Worm (Caenorhabditis elegans) whole organism, late embryonic: ENCODE data around the gene fmo-5.

Experiments
- C38D4.7 ChIP-seq: fragments of 200-800 bp; sonication (Bioruptor generic); optimal IDR thresholded peaks from 2 replicates; lab custom pipeline; 2018; ENCODE audit warnings: mild to moderate bottlenecking, missing genetic modification characterization, moderate library complexity, missing compliant biosample characterization
- F13H6.1 ChIP-seq: sonication (generic microtip); optimal IDR thresholded peaks from 2 replicates; lab custom pipeline; 2016; ENCODE audit warnings: missing genetic modification characterization, missing compliant biosample characterization
- ama-1 ChIP-seq: fragments of 150-350 bp; optimal IDR thresholded peaks from 2 replicates; lab custom pipeline; 2014
- ceh-14 ChIP-seq: sonication (generic microtip); optimal IDR thresholded peaks from 2 replicates; lab custom pipeline; 2016; ENCODE audit warnings: missing genotype, missing genetic modification characterization, missing compliant biosample characterization
- ceh-18 ChIP-seq: sonication (generic microtip); optimal IDR thresholded peaks from 2 replicates; lab custom pipeline; 2016; ENCODE audit warnings: missing genetic modification characterization, missing compliant biosample characterization
- ceh-24 ChIP-seq: sonication (generic microtip); optimal IDR thresholded peaks from 2 replicates; lab custom pipeline; 2016; ENCODE audit warnings: mild to moderate bottlenecking, missing genetic modification characterization, missing compliant biosample characterization
- ceh-31 ChIP-seq: sonication (generic microtip); optimal IDR thresholded peaks from 2 replicates; lab custom pipeline; 2016; ENCODE audit warnings: missing genetic modification characterization, missing compliant biosample characterization
- ceh-34 ChIP-seq: sonication (generic microtip); optimal IDR thresholded peaks from 2 replicates; lab custom pipeline; 2016; ENCODE audit warnings: mild to moderate bottlenecking, missing genetic modification characterization, missing compliant biosample characterization
- ceh-45 ChIP-seq: fragments of 200-800 bp; sonication (Bioruptor generic); IDR thresholded peaks from 2 replicates; pipeline ENCODE4 v1.3.6; 2022; ENCODE audit warnings: missing genetic modification reagents, missing genetic modification characterization, missing compliant biosample characterization
- che-1 ChIP-seq: sonication (generic microtip); optimal IDR thresholded peaks from 2 replicates; lab custom pipeline; 2016; ENCODE audit warnings: mild to moderate bottlenecking, missing genetic modification characterization, missing compliant biosample characterization
- dmd-4 ChIP-seq: sonication (generic microtip); optimal IDR thresholded peaks from 2 replicates; lab custom pipeline; 2016; ENCODE audit warnings: borderline replicate concordance, missing genetic modification characterization, missing compliant biosample characterization
- elt-2 ChIP-seq: sonication (generic microtip); optimal IDR thresholded peaks from 2 replicates; lab custom pipeline; 2016; ENCODE audit warnings: missing genetic modification reagents, missing genetic modification characterization, missing compliant biosample characterization
- eyg-1 ChIP-seq: sonication (generic microtip); optimal IDR thresholded peaks from 2 replicates; lab custom pipeline; 2016; ENCODE audit warnings: missing genotype, missing genetic modification characterization, missing compliant biosample characterization
- fax-1 ChIP-seq: sonication (generic microtip); optimal IDR thresholded peaks from 2 replicates; lab custom pipeline; 2016; ENCODE audit warnings: missing genotype, missing genetic modification characterization, missing compliant biosample characterization
- fkh-10 ChIP-seq: fragments of 150-350 bp; optimal IDR thresholded peaks from 2 replicates; lab custom pipeline; 2014; ENCODE audit warnings: missing biosample characterization, missing genetic modification reagents, missing genetic modification characterization
- hlh-13 ChIP-seq: fragments of 200-800 bp; sonication (Bioruptor generic); optimal IDR thresholded peaks from 2 replicates; lab custom pipeline; 2018; ENCODE audit warnings: mild to moderate bottlenecking, missing genetic modification characterization, missing compliant biosample characterization
- hlh-15 ChIP-seq: sonication (generic microtip); optimal IDR thresholded peaks from 2 replicates; lab custom pipeline; 2016; ENCODE audit warnings: missing genetic modification characterization, missing compliant biosample characterization
- hlh-30 ChIP-seq: sonication (generic microtip); optimal IDR thresholded peaks from 2 replicates; lab custom pipeline; 2017; ENCODE audit warnings: antibody characterized with exemption, missing genetic modification characterization, missing compliant biosample characterization; ENCODE audit not compliant: insufficient read depth
- hlh-8 ChIP-seq: sonication (generic microtip); optimal IDR thresholded peaks from 2 replicates; lab custom pipeline; 2016; ENCODE audit warnings: missing genotype, missing genetic modification characterization, missing compliant biosample characterization
- lin-11 ChIP-seq: fragments of 200-800 bp; sonication (Bioruptor generic); optimal IDR thresholded peaks from 2 replicates; lab custom pipeline; 2018; ENCODE audit warnings: mild to moderate bottlenecking, missing genetic modification characterization, missing compliant biosample characterization
- madf-2 ChIP-seq: sonication (generic microtip); optimal IDR thresholded peaks from 2 replicates; lab custom pipeline; 2017; ENCODE audit warnings: missing genetic modification characterization, missing compliant biosample characterization
- nhr-11 ChIP-seq: fragments of 150-350 bp; optimal IDR thresholded peaks from 2 replicates; lab custom pipeline; 2014; ENCODE audit warnings: missing biosample characterization, missing genetic modification characterization
- nhr-232 ChIP-seq: sonication (generic microtip); optimal IDR thresholded peaks from 2 replicates; lab custom pipeline; 2016; ENCODE audit warnings: missing genetic modification characterization, missing compliant biosample characterization
- odd-2 ChIP-seq: sonication (generic microtip); optimal IDR thresholded peaks from 2 replicates; lab custom pipeline; 2017; ENCODE audit warnings: antibody characterized with exemption, mild to moderate bottlenecking, missing genetic modification characterization, missing compliant biosample characterization
- pag-3 ChIP-seq: sonication (generic microtip); optimal IDR thresholded peaks from 2 replicates; lab custom pipeline; 2016; ENCODE audit warnings: missing compliant biosample characterization, missing genetic modification characterization, borderline replicate concordance
- pat-9 ChIP-seq: fragments of 200-800 bp; sonication (Bioruptor generic); optimal IDR thresholded peaks from 2 replicates; lab custom pipeline; 2018; ENCODE audit warnings: mild to moderate bottlenecking, missing genetic modification characterization, moderate library complexity, missing compliant biosample characterization
- pax-1 ChIP-seq: fragments of 150-350 bp; optimal IDR thresholded peaks from 2 replicates; lab custom pipeline; 2014; ENCODE audit warnings: missing biosample characterization, missing genetic modification characterization
- pha-4 ChIP-seq: fragments of 150-350 bp; optimal IDR thresholded peaks from 2 replicates; lab custom pipeline; 2018; ENCODE audit warnings: missing biosample characterization, missing genetic modification reagents, missing genetic modification characterization
- ref-2 ChIP-seq: sonication (generic microtip); optimal IDR thresholded peaks from 2 replicates; lab custom pipeline; 2016; ENCODE audit warnings: missing genetic modification characterization, missing compliant biosample characterization
- rnt-1 ChIP-seq: sonication (generic microtip); optimal IDR thresholded peaks from 2 replicates; lab custom pipeline; 2016; ENCODE audit warnings: missing genetic modification characterization, missing compliant biosample characterization
- sox-4 ChIP-seq: sonication (generic microtip); optimal IDR thresholded peaks from 2 replicates; lab custom pipeline; 2017; ENCODE audit warnings: mild to moderate bottlenecking, missing genetic modification characterization, inconsistent platforms, missing compliant biosample characterization
- tbx-2 ChIP-seq: sonication (generic microtip); optimal IDR thresholded peaks from 2 replicates; lab custom pipeline; 2016; ENCODE audit warnings: missing genetic modification characterization, missing compliant biosample characterization
- ttx-3 ChIP-seq: sonication (generic microtip); optimal IDR thresholded peaks from 2 replicates; lab custom pipeline; 2016; ENCODE audit warnings: missing genetic modification reagents, missing genetic modification characterization, missing compliant biosample characterization
- unc-3 ChIP-seq, 2 experiments: fragments of 200-800 bp in 1 of 2; sonication (Bioruptor generic) in 1 of 2; sonication (generic microtip) in 1 of 2; conservative IDR thresholded peaks in 1 of 2; optimal IDR thresholded peaks in 1 of 2; 2 replicates each; pipeline versions ENCODE4 v1.3.6 to Lab custom; 2016 to 2022; ENCODE audit warnings: missing compliant biosample characterization in 2 of 2, missing genetic modification characterization in 2 of 2, missing genetic modification reagents in 1 of 2
- unc-42 ChIP-seq: sonication (generic microtip); optimal IDR thresholded peaks from 2 replicates; lab custom pipeline; 2016; ENCODE audit warnings: missing genotype, missing genetic modification characterization, missing compliant biosample characterization
- unc-55 ChIP-seq: sonication (generic microtip); optimal IDR thresholded peaks from 2 replicates; lab custom pipeline; 2017; ENCODE audit warnings: missing biosample characterization, missing genetic modification reagents, missing genetic modification characterization
- zip-5 ChIP-seq: sonication (generic microtip); optimal IDR thresholded peaks from 2 replicates; lab custom pipeline; 2016; ENCODE audit warnings: missing genetic modification characterization, missing compliant biosample characterization

The fmo-5 gene

ce11 chrV:854966-855365, 48.5 kb downstream of the fmo-5 start, which contains the start of gene K09C6.9:
K09C6.9 (minus strand) TSS chrV:855066.
- no peak for TF ChIP-seq ceh-31 (tag; lab: Kevin White, UChicago)
- no peak for TF ChIP-seq hlh-13 (GFP tag; lab: Kevin White, UChicago)
- TF ChIP-seq sox-4 (tag; lab: Kevin White, UChicago), result no peak
- TF ChIP-seq ceh-34 (tag; lab: Kevin White, UChicago), result no peak
- TF ChIP-seq hlh-8 (tag; lab: Kevin White, UChicago), result no peak
- no peak for TF ChIP-seq hlh-30 (tag; lab: Kevin White, UChicago)
- TF ChIP-seq ceh-45 (GFP tag; lab: Robert Waterston, UW), result no peak
- no peak for TF ChIP-seq ref-2 (tag; lab: Kevin White, UChicago)
- no peak for TF ChIP-seq fax-1 (tag; lab: Kevin White, UChicago)
- TF ChIP-seq rnt-1 (tag; lab: Kevin White, UChicago), result no peak
- TF ChIP-seq pax-1 (tag; lab: Kevin White, UChicago), result no peak
- TF ChIP-seq fkh-10 (GFP tag; lab: Kevin White, UChicago), result no peak
- no peak for TF ChIP-seq ceh-24 (tag; lab: Kevin White, UChicago)
- no peak for TF ChIP-seq hlh-15 (tag; lab: Kevin White, UChicago)
- TF ChIP-seq unc-55 (GFP tag; lab: Kevin White, UChicago), result no peak

- TF ChIP-seq nhr-232, result no peak
- TF ChIP-seq zip-5 (tag; lab: Kevin White, UChicago), result no peak
- no peak for TF ChIP-seq hlh-30 (tag; lab: Kevin White, UChicago)
- TF ChIP-seq pag-3 (tag; lab: Kevin White, UChicago), result no peak
- TF ChIP-seq ceh-24 (tag; lab: Kevin White, UChicago), result no peak
- no peak for TF ChIP-seq elt-2 (tag; lab: Kevin White, UChicago)
- no peak for TF ChIP-seq fkh-10 (GFP tag; lab: Kevin White, UChicago)
- TF ChIP-seq tbx-2 (tag; lab: Kevin White, UChicago), result no peak
- no peak for TF ChIP-seq eyg-1 (tag; lab: Kevin White, UChicago)
- TF ChIP-seq pat-9 (tag; lab: Kevin White, UChicago), result no peak
- no peak for TF ChIP-seq unc-42
- no peak for TF ChIP-seq hlh-8 (tag; lab: Kevin White, UChicago)
- no peak for TF ChIP-seq dmd-4
- no peak for TF ChIP-seq hlh-15 (tag; lab: Kevin White, UChicago)
- TF ChIP-seq ceh-31 (tag; lab: Kevin White, UChicago), result no peak
- no peak for TF ChIP-seq pha-4 (tag; lab: Kevin White, UChicago)
- no peak for TF ChIP-seq nhr-11 (tag; lab: Kevin White, UChicago)
- no peak for TF ChIP-seq ceh-14
- TF ChIP-seq, all 69 proteins: peak for 0
Measured at ce11 chrV:852184-852583, 51.3 kb downstream of the fmo-5 start, which contains the start of gene K09C6.3. K09C6.3 (plus strand) TSS chrV:852484.

- no peak for TF ChIP-seq F13H6.1 (tag; lab: Kevin White, UChicago)
- TF ChIP-seq tbx-2 (tag; lab: Kevin White, UChicago), result no peak
- no peak for TF ChIP-seq ceh-45 (GFP tag; lab: Robert Waterston, UW)
- TF ChIP-seq unc-3 (GFP tag; conservative IDR thresholded peaks at IDR 0.05; lab: Robert Waterston, UW), result no peak
- TF ChIP-seq unc-3 (tag; optimal IDR thresholded peaks at IDR 0.05; lab: Kevin White, UChicago), result no peak
- TF ChIP-seq che-1 (tag; lab: Kevin White, UChicago), result no peak
- TF ChIP-seq ama-1 (lab: Kevin White, UChicago), result no peak
- TF ChIP-seq ref-2 (tag; lab: Kevin White, UChicago), result no peak
- no peak for TF ChIP-seq odd-2 (tag; lab: Kevin White, UChicago)
- no peak for TF ChIP-seq fax-1 (tag; lab: Kevin White, UChicago)
- TF ChIP-seq lin-11 (tag; lab: Kevin White, UChicago), result no peak
- no peak for TF ChIP-seq ceh-18
- TF ChIP-seq madf-2 (tag; lab: Kevin White, UChicago), result no peak
- no peak for TF ChIP-seq fkh-10 (GFP tag; lab: Kevin White, UChicago)
- TF ChIP-seq ttx-3, result no peak
- TF ChIP-seq C38D4.7 (GFP tag; lab: Kevin White, UChicago), result no peak
- TF ChIP-seq, all 69 proteins: peak for 0
Measured at ce11 chrV:849512-849911, 54.0 kb downstream of the fmo-5 start, which contains the start of gene srbc-12. srbc-12 (plus strand) TSS chrV:849812.
